Fruit fly (Drosophila melanogaster) whole organism, embryonic: ENCODE data around the gene gammaCOP.
A peak's percentile ranks its signal among the peaks of the same experiment; 100 is the strongest.

Experiments
- CG10209 ChIP-seq: fragments of 200-800 bp; sonication (Bioruptor generic); optimal IDR thresholded peaks from 3 replicates; lab custom pipeline; 2017; ENCODE audit warnings: missing biosample characterization, mild to moderate bottlenecking, missing genetic modification characterization, missing genetic modification reagents
- CG10321 ChIP-seq: fragments of 200-800 bp; sonication (Bioruptor generic); IDR thresholded peaks from 2 replicates; pipeline ENCODE4 v1.3.6; 2022; ENCODE audit warnings: missing biosample characterization, missing genetic modification characterization
- CG11695 ChIP-seq: fragments of 200-800 bp; sonication (Bioruptor generic); IDR thresholded peaks from 3 replicates; pipeline ENCODE4 v1.3.6; 2022; ENCODE audit warnings: missing biosample characterization, missing genetic modification characterization
- CG11696 ChIP-seq: fragments of 200-800 bp; sonication (Bioruptor generic); IDR thresholded peaks from 2 replicates; pipeline ENCODE4 v1.3.6; 2022; ENCODE audit warnings: missing biosample characterization, missing genetic modification characterization
- CG13287 ChIP-seq: fragments of 200-800 bp; sonication (Bioruptor generic); IDR thresholded peaks from 2 replicates; pipeline ENCODE4 v1.3.6; 2022; ENCODE audit warnings: missing biosample characterization, missing genetic modification characterization; ENCODE audit not compliant: partially characterized antibody
- CG13424 ChIP-seq: fragments of 200-800 bp; sonication (Bioruptor generic); optimal IDR thresholded peaks from 2 replicates; lab custom pipeline; 2019; ENCODE audit warnings: missing biosample characterization, mild to moderate bottlenecking, missing genetic modification characterization, moderate library complexity
- CG15601 ChIP-seq: fragments of 200-800 bp; sonication (Bioruptor generic); optimal IDR thresholded peaks from 3 replicates; lab custom pipeline; 2019; ENCODE audit warnings: missing biosample characterization, mild to moderate bottlenecking, missing genetic modification characterization, moderate library complexity
- CG17186 ChIP-seq: fragments of 200-800 bp; sonication (Bioruptor generic); optimal IDR thresholded peaks from 3 replicates; lab custom pipeline; 2017; ENCODE audit warnings: missing biosample characterization, missing genetic modification reagents, missing genetic modification characterization
- CG18619 ChIP-seq: fragments of 200-800 bp; sonication (Bioruptor generic); optimal IDR thresholded peaks from 3 replicates; lab custom pipeline; 2017; ENCODE audit warnings: missing biosample characterization, mild to moderate bottlenecking, missing genetic modification characterization
- CG2120 ChIP-seq: fragments of 200-800 bp; sonication (Bioruptor generic); optimal IDR thresholded peaks from 3 replicates; lab custom pipeline; 2016; ENCODE audit warnings: missing biosample characterization, missing genetic modification characterization
- CG2712 ChIP-seq: fragments of 200-800 bp; optimal IDR thresholded peaks from 3 replicates; lab custom pipeline; 2019; ENCODE audit warnings: missing biosample characterization, mild to moderate bottlenecking, missing genetic modification characterization, moderate library complexity
- CG32772 ChIP-seq: fragments of 200-800 bp; sonication (Bioruptor generic); IDR thresholded peaks from 2 replicates; pipeline ENCODE4 v1.3.6; 2022; ENCODE audit warnings: missing biosample characterization, missing genetic modification characterization
- CG4617 ChIP-seq: fragments of 200-800 bp; sonication (Bioruptor generic); optimal IDR thresholded peaks from 3 replicates; lab custom pipeline; 2016; ENCODE audit warnings: missing biosample characterization, missing genetic modification characterization, borderline replicate concordance
- CG4820 ChIP-seq: fragments of 200-800 bp; sonication (Bioruptor generic); optimal IDR thresholded peaks from 3 replicates; lab custom pipeline; 2016; ENCODE audit warnings: missing biosample characterization, missing genetic modification characterization
- CG5245 ChIP-seq: fragments of 200-800 bp; sonication (Bioruptor generic); optimal IDR thresholded peaks from 3 replicates; lab custom pipeline; 2016; ENCODE audit warnings: missing biosample characterization, missing genetic modification characterization
- CG6791 ChIP-seq: fragments of 200-800 bp; sonication (Bioruptor generic); IDR thresholded peaks from 3 replicates; pipeline ENCODE4 v1.3.6; 2022; ENCODE audit warnings: missing biosample characterization, missing genetic modification characterization; ENCODE audit not compliant: partially characterized antibody
- CG7556 ChIP-seq: fragments of 200-800 bp; sonication (Bioruptor generic); optimal IDR thresholded peaks from 2 replicates; lab custom pipeline; 2017; ENCODE audit warnings: missing biosample characterization, mild to moderate bottlenecking, missing genetic modification characterization
- CG7786 ChIP-seq: fragments of 200-800 bp; sonication (Bioruptor generic); optimal IDR thresholded peaks from 2 replicates; lab custom pipeline; 2016; ENCODE audit warnings: missing biosample characterization, missing genetic modification characterization
- CG8359 ChIP-seq: fragments of 200-800 bp; sonication (Bioruptor generic); optimal IDR thresholded peaks from 2 replicates; lab custom pipeline; 2017; ENCODE audit warnings: missing biosample characterization, mild to moderate bottlenecking, missing genetic modification characterization, borderline replicate concordance
- Dip2 ChIP-seq: fragments of 200-800 bp; sonication (Bioruptor generic); IDR thresholded peaks from 2 replicates; pipeline ENCODE4 v1.3.6; 2022; ENCODE audit warnings: missing biosample characterization, missing genetic modification characterization
- Gsc ChIP-seq: fragments of 200-800 bp; sonication (Bioruptor generic); IDR thresholded peaks from 2 replicates; pipeline ENCODE4 v1.3.6; 2022; ENCODE audit warnings: missing biosample characterization, missing genetic modification characterization
- HmgD ChIP-seq: fragments of 200-800 bp; sonication (Bioruptor generic); optimal IDR thresholded peaks from 3 replicates; lab custom pipeline; 2016; ENCODE audit warnings: missing biosample characterization, missing genetic modification characterization
- Max ChIP-seq: fragments of 200-800 bp; sonication (Bioruptor generic); optimal IDR thresholded peaks from 2 replicates; lab custom pipeline; 2016; ENCODE audit warnings: missing biosample characterization, mild to moderate bottlenecking, missing genetic modification characterization
- Nf-YA ChIP-seq: fragments of 200-800 bp; sonication (Bioruptor generic); IDR thresholded peaks from 2 replicates; pipeline ENCODE4 v1.3.6; 2022; ENCODE audit warnings: missing biosample characterization, missing genetic modification characterization
- Poxn ChIP-seq: fragments of 200-800 bp; sonication (Bioruptor generic); IDR thresholded peaks from 2 replicates; pipeline ENCODE4 v1.3.6; 2022; ENCODE audit warnings: missing biosample characterization, missing genetic modification characterization
- Usf ChIP-seq: fragments of 200-800 bp; sonication (Bioruptor generic); optimal IDR thresholded peaks from 2 replicates; lab custom pipeline; 2017; ENCODE audit warnings: missing genotype, missing biosample characterization, missing genetic modification characterization
- Xbp1 ChIP-seq: fragments of 200-800 bp; sonication (Bioruptor generic); optimal IDR thresholded peaks from 3 replicates; lab custom pipeline; 2016; ENCODE audit warnings: missing biosample characterization, mild to moderate bottlenecking, missing genetic modification characterization
- abd-A ChIP-seq: fragments of 200-800 bp; sonication (Bioruptor generic); optimal IDR thresholded peaks from 3 replicates; lab custom pipeline; 2019; ENCODE audit warnings: missing biosample characterization, mild to moderate bottlenecking, missing genetic modification characterization, moderate library complexity
- az2 ChIP-seq: fragments of 200-800 bp; sonication (Bioruptor generic); optimal IDR thresholded peaks from 3 replicates; lab custom pipeline; 2016; ENCODE audit warnings: missing biosample characterization, missing genetic modification characterization
- ci ChIP-seq: fragments of 200-800 bp; sonication (Bioruptor generic); IDR thresholded peaks from 3 replicates; pipeline ENCODE4 v1.3.6; 2022; ENCODE audit warnings: missing biosample characterization, missing genetic modification characterization
- cwo ChIP-seq: fragments of 200-800 bp; sonication (Bioruptor generic); optimal IDR thresholded peaks from 3 replicates; lab custom pipeline; 2017; ENCODE audit warnings: missing biosample characterization, missing genetic modification characterization, mild to moderate bottlenecking, moderate library complexity, missing genetic modification reagents
- dati ChIP-seq: fragments of 200-800 bp; sonication (Bioruptor generic); IDR thresholded peaks from 2 replicates; pipeline ENCODE4 v1.3.6; 2022; ENCODE audit warnings: missing biosample characterization, missing genetic modification characterization
- dpn ChIP-seq, 2 experiments: fragments of 200-800 bp; sonication (Bioruptor generic); optimal IDR thresholded peaks; 3 replicates each; lab custom pipeline; 2016; ENCODE audit warnings: missing biosample characterization in 2 of 2, missing genetic modification characterization in 2 of 2
- eyg ChIP-seq: fragments of 200-800 bp; sonication (Bioruptor generic); optimal IDR thresholded peaks from 3 replicates; lab custom pipeline; 2016; ENCODE audit warnings: missing biosample characterization, missing genetic modification characterization
- gce ChIP-seq: fragments of 200-800 bp; sonication (Bioruptor generic); IDR thresholded peaks from 3 replicates; pipeline ENCODE4 v1.3.6; 2022; ENCODE audit warnings: missing biosample characterization, missing genetic modification characterization
- gsb-n ChIP-seq: fragments of 200-800 bp; sonication (Bioruptor generic); optimal IDR thresholded peaks from 3 replicates; lab custom pipeline; 2018; ENCODE audit warnings: missing biosample characterization, mild to moderate bottlenecking, missing genetic modification characterization
- hbn ChIP-seq: fragments of 200-800 bp; sonication (Bioruptor generic); IDR thresholded peaks from 2 replicates; pipeline ENCODE4 v1.3.6; 2022; ENCODE audit warnings: missing biosample characterization, missing genetic modification characterization; ENCODE audit not compliant: partially characterized antibody
- her ChIP-seq: fragments of 200-800 bp; sonication (Bioruptor generic); optimal IDR thresholded peaks from 2 replicates; lab custom pipeline; 2016; ENCODE audit warnings: missing biosample characterization, missing genetic modification characterization
- hkb ChIP-seq, 2 experiments: fragments of 200-800 bp in 1 of 2; fragments of >200 bp in 1 of 2; sonication (Bioruptor generic) in 1 of 2; IDR thresholded peaks in 1 of 2; optimal IDR thresholded peaks in 1 of 2; 2 replicates each; pipeline versions ENCODE4 v1.3.6 to Lab custom; 2017 to 2022; ENCODE audit warnings: missing biosample characterization in 1 of 2, missing genetic modification characterization in 1 of 2
- ken ChIP-seq: fragments of 200-800 bp; sonication (Bioruptor generic); IDR thresholded peaks from 3 replicates; pipeline ENCODE4 v1.3.6; 2022; ENCODE audit warnings: missing biosample characterization, missing genetic modification characterization
- mld ChIP-seq: fragments of 200-800 bp; sonication (Bioruptor generic); IDR thresholded peaks from 3 replicates; pipeline ENCODE4 v1.3.6; 2022; ENCODE audit warnings: missing biosample characterization, missing genetic modification characterization; ENCODE audit not compliant: partially characterized antibody
- pzg ChIP-seq: fragments of 200-800 bp; sonication (Bioruptor generic); optimal IDR thresholded peaks from 3 replicates; lab custom pipeline; 2018; ENCODE audit warnings: missing biosample characterization, mild to moderate bottlenecking, missing genetic modification characterization, moderate library complexity
- sc ChIP-seq, 3 experiments: fragments of >200 bp in 2 of 3; fragments of 200-800 bp in 1 of 3; sonication (Bioruptor generic) in 1 of 3; optimal IDR thresholded peaks; 2 replicates in 2 of 3; 3 replicates in 1 of 3; lab custom pipeline; 2017; ENCODE audit warnings: mild to moderate bottlenecking in 1 of 3, missing biosample characterization in 1 of 3, missing genetic modification characterization in 1 of 3, missing genetic modification reagents in 1 of 3
- shn ChIP-seq: fragments of 200-800 bp; sonication (Bioruptor generic); optimal IDR thresholded peaks from 3 replicates; lab custom pipeline; 2016; ENCODE audit warnings: missing biosample characterization, missing genetic modification characterization
- slou ChIP-seq: fragments of 200-800 bp; sonication (Bioruptor generic); optimal IDR thresholded peaks from 3 replicates; lab custom pipeline; 2016; ENCODE audit warnings: missing biosample characterization, missing genetic modification characterization
- stc ChIP-seq: fragments of 200-800 bp; sonication (Bioruptor generic); IDR thresholded peaks from 2 replicates; pipeline ENCODE4 v1.3.6; 2022; ENCODE audit warnings: missing biosample characterization, missing genetic modification characterization
- tin ChIP-seq: fragments of 200-800 bp; sonication (Bioruptor generic); optimal IDR thresholded peaks from 3 replicates; lab custom pipeline; 2016; ENCODE audit warnings: missing biosample characterization, missing genetic modification characterization
- tna ChIP-seq: fragments of 200-800 bp; sonication (Bioruptor generic); IDR thresholded peaks from 2 replicates; pipeline ENCODE4 v1.3.6; 2022; ENCODE audit warnings: missing biosample characterization, missing genetic modification characterization; ENCODE audit not compliant: partially characterized antibody
- yki ChIP-seq: fragments of >200 bp; optimal IDR thresholded peaks from 3 replicates; lab custom pipeline; 2018

The gammaCOP gene

DNA sequence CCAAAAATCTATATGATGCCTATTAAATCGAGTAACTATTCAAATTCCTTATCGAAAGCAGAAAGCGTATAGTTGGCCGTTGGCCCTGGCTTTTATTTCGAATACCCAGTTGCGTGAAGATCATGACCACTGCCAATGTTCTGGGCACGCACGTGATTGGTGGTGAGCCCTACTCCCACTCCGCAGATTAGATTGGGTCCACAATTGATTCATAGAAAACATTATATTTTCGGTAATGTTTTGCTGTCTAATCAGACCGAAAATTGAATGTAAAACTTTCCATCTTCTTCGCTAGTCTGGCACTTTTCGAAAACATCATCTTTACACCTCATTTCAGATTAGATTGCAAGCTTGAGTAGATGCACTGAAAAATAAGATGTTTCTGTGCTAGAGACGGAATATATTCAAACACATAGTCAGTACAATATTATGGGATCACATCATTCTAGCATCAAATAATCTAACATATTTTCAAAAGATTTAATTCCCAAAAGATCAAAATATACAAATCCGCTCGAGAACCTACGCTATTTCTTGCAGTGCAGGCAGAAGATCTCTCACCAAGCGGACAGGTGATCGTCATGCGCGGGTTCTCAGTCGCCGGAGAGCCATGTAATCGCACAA lies 20.4 kb downstream of the gammaCOP start, which contains the start of gene CG1774 (continued):
- TF ChIP-seq Xbp1 (GFP tag; lab: Kevin White, UChicago) (peak; percentile 79), CG13424 (tag; lab: Kevin White, UChicago) (peak; percentile 72), HmgD (peak; percentile 47), CG4617 (GFP tag; lab: Kevin White, UChicago) (no peak), ci (GFP tag; lab: Robert Waterston, UW) (peak; percentile 52; the same call in 1 of the 3 replicates), stc (peak; percentile 71), az2 (peak; percentile 70), CG11696 (no peak), hbn (GFP tag; lab: Robert Waterston, UW) (no peak), tna (no peak), CG10321 (GFP tag; lab: Robert Waterston, UW) (0 out of 2 replicates have a peak, but pooled peaks have one; percentile 32), ken (GFP tag; lab: Robert Waterston, UW) (0 out of 3 replicates have a peak, but pooled peaks have one; percentile 36), CG11695 (GFP tag; lab: Robert Waterston, UW) (peak; percentile 79), Poxn (peak; percentile 63), CG2120 (GFP tag; lab: Kevin White, UChicago) (peak; percentile 96), shn (peak; percentile 22), gce (GFP tag; lab: Robert Waterston, UW) (no peak), gsb-n (tag; lab: Kevin White, UChicago) (no peak), hkb (optimal IDR thresholded peaks at IDR 0.05; lab: Kevin White, UChicago) (no peak), hkb (GFP tag; IDR thresholded peaks at IDR 0.05; lab: Robert Waterston, UW) (peak; percentile 82), sc (optimal IDR thresholded peaks at IDR 0.05; lab: Kevin White, UChicago) (no peak), sc (GFP tag; optimal IDR thresholded peaks at IDR 0.05; lab: Kevin White, UChicago) (no peak), dpn (GFP tag; optimal IDR thresholded peaks at IDR 0.05; lab: Kevin White, UChicago) (peak; percentile 84 to 89), CG7786 (peak; percentile 87), CG7556 (GFP tag; lab: Kevin White, UChicago) (peak; percentile 79), dati (GFP tag; lab: Robert Waterston, UW) (no peak), CG6791 (no peak), CG18619 (GFP tag; lab: Kevin White, UChicago) (peak; percentile 71), mld (GFP tag; lab: Robert Waterston, UW) (no peak), CG8359 (GFP tag; lab: Kevin White, UChicago) (peak; percentile 27), CG10209 (GFP tag; lab: Kevin White, UChicago) (peak; percentile 77), Dip2 (GFP tag; lab: Robert Waterston, UW) (no peak), CG5245 (GFP tag; lab: Kevin White, UChicago) (peak; percentile 42), her (GFP tag; lab: Kevin White, UChicago) (peak; percentile 83), Gsc (GFP tag; lab: Robert Waterston, UW) (peak; percentile 5; the same call in 1 of the 2 replicates), CG32772 (GFP tag; lab: Robert Waterston, UW) (peak; percentile 71; the same call in 1 of the 2 replicates), eyg (GFP tag; lab: Kevin White, UChicago) (peak; percentile 55), CG2712 (tag; lab: Kevin White, UChicago) (peak; percentile 76), yki (lab: Kevin White, UChicago) (no peak), tin (peak; percentile 65), Max (GFP tag; lab: Kevin White, UChicago) (peak; percentile 68), cwo (GFP tag; lab: Kevin White, UChicago) (peak; percentile 93), CG4820 (GFP tag; lab: Kevin White, UChicago) (peak; percentile 58), slou (GFP tag; lab: Kevin White, UChicago) (peak; percentile 33), abd-A (no peak), pzg (peak; percentile 16), Nf-YA (GFP tag; lab: Robert Waterston, UW) (peak; percentile 44; the same call in 1 of the 2 replicates), Usf (GFP tag; lab: Kevin White, UChicago) (peak; percentile 35), CG13287 (GFP tag; lab: Robert Waterston, UW) (no peak), CG15601 (tag; lab: Kevin White, UChicago) (peak; percentile 31), CG17186 (GFP tag; lab: Kevin White, UChicago) (no peak)
